Fruit fly (Drosophila melanogaster) whole organism, embryonic: ENCODE results near the gene CG7564.

Experiments used
- Atf-2 ChIP-seq: fragments of 200-800 bp; sonication (Bioruptor generic); optimal IDR thresholded peaks from 2 replicates; lab custom pipeline; 2016; ENCODE audit warnings: missing biosample characterization, missing genetic modification characterization
- Bdp1 ChIP-seq: fragments of 200-800 bp; sonication (Bioruptor generic); optimal IDR thresholded peaks from 3 replicates; lab custom pipeline; 2016; ENCODE audit warnings: missing biosample characterization, missing genetic modification characterization
- CG13624 ChIP-seq: fragments of 200-800 bp; sonication (Bioruptor generic); optimal IDR thresholded peaks from 2 replicates; lab custom pipeline; 2016; ENCODE audit warnings: missing biosample characterization, missing genetic modification characterization
- CG17328 ChIP-seq: fragments of 200-800 bp; sonication (Bioruptor generic); IDR thresholded peaks from 2 replicates; pipeline ENCODE4 v1.3.6; 2022; ENCODE audit warnings: missing biosample characterization, missing genetic modification characterization
- CG17568 ChIP-seq: fragments of 200-800 bp; sonication (Bioruptor generic); optimal IDR thresholded peaks from 2 replicates; lab custom pipeline; 2018; ENCODE audit warnings: missing biosample characterization, mild to moderate bottlenecking, missing genetic modification characterization, moderate library complexity
- CG30020 ChIP-seq: fragments of 200-800 bp; optimal IDR thresholded peaks from 2 replicates; lab custom pipeline; 2019; ENCODE audit warnings: missing biosample characterization, mild to moderate bottlenecking, missing genetic modification characterization, moderate library complexity
- CG33213 ChIP-seq: fragments of 200-800 bp; sonication (Bioruptor generic); optimal IDR thresholded peaks from 3 replicates; lab custom pipeline; 2016; ENCODE audit warnings: missing biosample characterization, missing genetic modification characterization
- CG3726 ChIP-seq: fragments of 200-800 bp; sonication (Bioruptor generic); IDR thresholded peaks from 3 replicates; pipeline ENCODE4, ENCODE4 v1.3.6; 2022; ENCODE audit warnings: missing biosample characterization, missing genetic modification characterization
- CG3838 ChIP-seq: fragments of 200-800 bp; sonication (Bioruptor generic); optimal IDR thresholded peaks from 3 replicates; lab custom pipeline; 2016; ENCODE audit warnings: missing biosample characterization, missing genetic modification characterization
- CG42726 ChIP-seq: fragments of 200-800 bp; sonication (Bioruptor generic); IDR thresholded peaks from 2 replicates; pipeline ENCODE4 v1.3.6; 2022; ENCODE audit warnings: missing biosample characterization, missing genetic modification characterization; ENCODE audit not compliant: partially characterized antibody
- CG4730 ChIP-seq: fragments of 200-800 bp; sonication (Bioruptor generic); IDR thresholded peaks from 2 replicates; pipeline ENCODE4 v1.3.6; 2022; ENCODE audit warnings: missing biosample characterization, missing genetic modification characterization
- CG6765 ChIP-seq: fragments of 200-800 bp; sonication (Bioruptor generic); optimal IDR thresholded peaks from 3 replicates; lab custom pipeline; 2017; ENCODE audit warnings: missing biosample characterization, mild to moderate bottlenecking, missing genetic modification characterization
- CG6813 ChIP-seq: fragments of 200-800 bp; sonication (Bioruptor generic); optimal IDR thresholded peaks from 2 replicates; lab custom pipeline; 2017; ENCODE audit warnings: missing biosample characterization, missing genetic modification characterization, mild to moderate bottlenecking, moderate library complexity, missing genetic modification reagents
- CG7372 ChIP-seq: fragments of 200-800 bp; sonication (Bioruptor generic); IDR thresholded peaks from 2 replicates; pipeline ENCODE4 v1.3.6; 2022; ENCODE audit warnings: missing biosample characterization, missing genetic modification characterization
- CG7963 ChIP-seq: fragments of 200-800 bp; sonication (Bioruptor generic); IDR thresholded peaks from 3 replicates; pipeline ENCODE4 v1.3.6; 2022; ENCODE audit warnings: missing biosample characterization, missing genetic modification characterization; ENCODE audit not compliant: partially characterized antibody
- CG9609 ChIP-seq: fragments of 200-800 bp; sonication (Bioruptor generic); optimal IDR thresholded peaks from 3 replicates; lab custom pipeline; 2016; ENCODE audit warnings: missing biosample characterization, missing genetic modification characterization
- D ChIP-seq, 2 experiments: fragments of 200-800 bp in 1 of 2; fragments of >200 bp in 1 of 2; sonication (Bioruptor generic) in 1 of 2; optimal IDR thresholded peaks; 2 replicates in 1 of 2; 3 replicates in 1 of 2; lab custom pipeline; 2017; ENCODE audit warnings: mild to moderate bottlenecking in 1 of 2, missing biosample characterization in 1 of 2, missing genetic modification characterization in 1 of 2, missing genetic modification reagents in 1 of 2
- Doc2 ChIP-seq: fragments of 200-800 bp; sonication (Bioruptor generic); IDR thresholded peaks from 2 replicates; pipeline ENCODE4 v1.3.6; 2022; ENCODE audit warnings: missing biosample characterization, missing genetic modification characterization
- Fer2 ChIP-seq: fragments of 200-800 bp; sonication (Bioruptor generic); optimal IDR thresholded peaks from 2 replicates; lab custom pipeline; 2018; ENCODE audit warnings: missing biosample characterization, mild to moderate bottlenecking, missing genetic modification characterization, moderate library complexity
- HmgD ChIP-seq: fragments of 200-800 bp; sonication (Bioruptor generic); optimal IDR thresholded peaks from 3 replicates; lab custom pipeline; 2016; ENCODE audit warnings: missing biosample characterization, missing genetic modification characterization
- Hr78 ChIP-seq, 2 experiments: fragments of 200-800 bp in 1 of 2; fragments of >200 bp in 1 of 2; sonication (Bioruptor generic) in 1 of 2; optimal IDR thresholded peaks; 2 replicates each; lab custom pipeline; 2017 to 2019; ENCODE audit warnings: missing biosample characterization in 2 of 2, missing genetic modification characterization in 2 of 2, mild to moderate bottlenecking in 1 of 2, moderate library complexity in 1 of 2
- NC2α ChIP-seq: fragments of 200-800 bp; sonication (Bioruptor generic); optimal IDR thresholded peaks from 2 replicates; lab custom pipeline; 2016; ENCODE audit warnings: missing biosample characterization, missing genetic modification characterization
- Scr ChIP-seq: fragments of 200-800 bp; sonication (Bioruptor generic); IDR thresholded peaks from 2 replicates; pipeline ENCODE4 v1.3.6; 2022; ENCODE audit warnings: missing biosample characterization, missing genetic modification characterization; ENCODE audit not compliant: partially characterized antibody
- Side ChIP-seq: fragments of 200-800 bp; sonication (Bioruptor generic); optimal IDR thresholded peaks from 2 replicates; lab custom pipeline; 2016; ENCODE audit warnings: missing biosample characterization, missing genetic modification characterization
- bbx ChIP-seq: fragments of 200-800 bp; sonication (Bioruptor generic); IDR thresholded peaks from 2 replicates; pipeline ENCODE4 v1.3.6; 2022; ENCODE audit warnings: missing biosample characterization, missing genetic modification characterization; ENCODE audit not compliant: partially characterized antibody
- br ChIP-seq: fragments of >200 bp; optimal IDR thresholded peaks from 2 replicates; lab custom pipeline; 2017
- btn ChIP-seq: fragments of 200-800 bp; sonication (Bioruptor generic); optimal IDR thresholded peaks from 2 replicates; lab custom pipeline; 2016; ENCODE audit warnings: missing biosample characterization, missing genetic modification characterization
- chn ChIP-seq: fragments of 200-800 bp; sonication (Bioruptor generic); optimal IDR thresholded peaks from 2 replicates; lab custom pipeline; 2016; ENCODE audit warnings: missing biosample characterization, missing genetic modification characterization
- corto ChIP-seq: fragments of 200-800 bp; sonication (Bioruptor generic); optimal IDR thresholded peaks from 2 replicates; lab custom pipeline; 2016; ENCODE audit warnings: missing biosample characterization, mild to moderate bottlenecking, missing genetic modification characterization, moderate library complexity
- crol ChIP-seq: fragments of 200-800 bp; sonication (Bioruptor generic); IDR thresholded peaks from 2 replicates; pipeline ENCODE4 v1.3.6; 2022; ENCODE audit warnings: missing biosample characterization, missing genetic modification characterization
- dmrt99B ChIP-seq: fragments of 200-800 bp; sonication (Bioruptor generic); optimal IDR thresholded peaks from 2 replicates; lab custom pipeline; 2018; ENCODE audit warnings: missing biosample characterization, mild to moderate bottlenecking, missing genetic modification characterization, moderate library complexity
- fd3F ChIP-seq: fragments of 200-800 bp; sonication (Bioruptor generic); optimal IDR thresholded peaks from 2 replicates; lab custom pipeline; 2018; ENCODE audit warnings: missing biosample characterization, mild to moderate bottlenecking, missing genetic modification characterization, moderate library complexity
- fd64A ChIP-seq: fragments of 200-800 bp; sonication (Bioruptor generic); optimal IDR thresholded peaks from 3 replicates; lab custom pipeline; 2018; ENCODE audit warnings: missing biosample characterization, mild to moderate bottlenecking, missing genetic modification characterization
- gsb-n ChIP-seq: fragments of 200-800 bp; sonication (Bioruptor generic); optimal IDR thresholded peaks from 3 replicates; lab custom pipeline; 2018; ENCODE audit warnings: missing biosample characterization, mild to moderate bottlenecking, missing genetic modification characterization
- ind ChIP-seq: fragments of 200-800 bp; sonication (Bioruptor generic); optimal IDR thresholded peaks from 3 replicates; lab custom pipeline; 2016; ENCODE audit warnings: missing biosample characterization, missing genetic modification characterization
- lilli ChIP-seq: fragments of 200-800 bp; sonication (Bioruptor generic); optimal IDR thresholded peaks from 3 replicates; lab custom pipeline; 2016; ENCODE audit warnings: missing biosample characterization, missing genetic modification characterization
- luna ChIP-seq: fragments of 200-800 bp; sonication (Bioruptor generic); optimal IDR thresholded peaks from 2 replicates; lab custom pipeline; 2016; ENCODE audit warnings: missing biosample characterization, missing genetic modification characterization
- mld ChIP-seq: fragments of 200-800 bp; sonication (Bioruptor generic); IDR thresholded peaks from 3 replicates; pipeline ENCODE4 v1.3.6; 2022; ENCODE audit warnings: missing biosample characterization, missing genetic modification characterization; ENCODE audit not compliant: partially characterized antibody
- nerfin-2 ChIP-seq: fragments of 200-800 bp; sonication (Bioruptor generic); IDR thresholded peaks from 2 replicates; pipeline ENCODE4 v1.3.6; 2022; ENCODE audit warnings: missing biosample characterization, missing genetic modification characterization; ENCODE audit not compliant: partially characterized antibody
- repo ChIP-seq: fragments of 200-800 bp; sonication (Bioruptor generic); optimal IDR thresholded peaks from 2 replicates; lab custom pipeline; 2016; ENCODE audit warnings: missing biosample characterization, missing genetic modification characterization
- sens ChIP-seq: fragments of 200-800 bp; sonication (Bioruptor generic); peaks from one replicate; lab custom pipeline; 2016; ENCODE audit warnings: missing biosample characterization, missing genetic modification characterization
- sisA ChIP-seq: fragments of 200-800 bp; sonication (Bioruptor generic); IDR thresholded peaks from 2 replicates; pipeline ENCODE4 v1.3.6; 2022; ENCODE audit warnings: missing biosample characterization, missing genetic modification characterization
- so ChIP-seq: fragments of 200-800 bp; sonication (Bioruptor generic); IDR thresholded peaks from 3 replicates; pipeline ENCODE4 v1.3.6; 2022; ENCODE audit warnings: missing biosample characterization, missing genetic modification characterization
- sqz ChIP-seq: fragments of 200-800 bp; sonication (Bioruptor generic); optimal IDR thresholded peaks from 3 replicates; lab custom pipeline; 2018; ENCODE audit warnings: missing biosample characterization, mild to moderate bottlenecking, missing genetic modification characterization
- usp ChIP-seq: fragments of >200 bp; optimal IDR thresholded peaks from 2 replicates; lab custom pipeline; 2017; ENCODE audit warnings: missing biosample characterization, missing genetic modification characterization
- vfl ChIP-seq: fragments of 200-800 bp; sonication (Bioruptor generic); optimal IDR thresholded peaks from 2 replicates; lab custom pipeline; 2016; ENCODE audit warnings: missing biosample characterization, missing genetic modification characterization

Gene CG7564

dm6 chr3L:17485280-17485792 is 28.8 kb upstream of the CG7564 start (continued):
- TF ChIP-seq gsb-n (tag; lab: Kevin White, UChicago) (peak; percentile 95), vfl (GFP tag; lab: Kevin White, UChicago) (no peak), crol (GFP tag; lab: Robert Waterston, UW) (no peak), NC2α (GFP tag; lab: Kevin White, UChicago) (peak; percentile 56), CG13624 (GFP tag; lab: Kevin White, UChicago) (no peak), nerfin-2 (no peak), sqz (GFP tag; lab: Kevin White, UChicago) (peak; percentile 85), CG6813 (peak; percentile 95), luna (GFP tag; lab: Kevin White, UChicago) (no peak), CG7372 (GFP tag; lab: Robert Waterston, UW) (no peak), Atf-2 (GFP tag; lab: Kevin White, UChicago) (peak; percentile 19), dmrt99B (tag; lab: Kevin White, UChicago) (peak; percentile 72)

- no peak for TF ChIP-seq btn (GFP tag; lab: Kevin White, UChicago)
- TF ChIP-seq br = no peak
- TF ChIP-seq CG33213 = no peak
- TF ChIP-seq so (GFP tag; lab: Robert Waterston, UW) = no peak
- TF ChIP-seq sens (GFP tag; lab: Kevin White, UChicago) = no peak
- TF ChIP-seq CG9609 (GFP tag; lab: Kevin White, UChicago) = no peak
- no peak for TF ChIP-seq CG3726 (GFP tag; lab: Robert Waterston, UW)
- no peak for TF ChIP-seq Fer2 (tag; lab: Kevin White, UChicago)
- TF ChIP-seq NC2α (GFP tag; lab: Kevin White, UChicago) = no peak
- no peak for TF ChIP-seq chn (GFP tag; lab: Kevin White, UChicago)
- no peak for TF ChIP-seq repo (GFP tag; lab: Kevin White, UChicago)
- no peak for TF ChIP-seq CG17328 (GFP tag; lab: Robert Waterston, UW)
- TF ChIP-seq CG42726 (GFP tag; lab: Robert Waterston, UW) = no peak
- no peak for TF ChIP-seq fd64A (GFP tag; lab: Kevin White, UChicago)
- no peak for TF ChIP-seq sisA (GFP tag; lab: Robert Waterston, UW)
- TF ChIP-seq CG7963 (GFP tag; lab: Robert Waterston, UW) = no peak
- no peak for TF ChIP-seq Doc2
- no peak for TF ChIP-seq Side (GFP tag; lab: Kevin White, UChicago)
- no peak for TF ChIP-seq mld (GFP tag; lab: Robert Waterston, UW)
These were observed 28.0 kb upstream of the CG7564 start, which contains the start of gene CG6333 for dm6 chr3L:17486130-17486529. CG6333 (minus strand) TSS chr3L:17486230.

dm6 chr3L:17486794-17487726 is 27.0 kb upstream of the CG7564 start, which contains the start of gene Oatp74D:
Oatp74D (plus strand) TSS chr3L:17487118.
- peak; percentile 41 for TF ChIP-seq CG3838 (GFP tag; lab: Kevin White, UChicago)
- TF ChIP-seq crol (GFP tag; lab: Robert Waterston, UW) = peak; percentile 47; the same call in 1 of the 2 replicates
- 0 out of 2 replicates have a peak, but pooled peaks have one; percentile 28 for TF ChIP-seq Scr (GFP tag; lab: Robert Waterston, UW)
- no peak for TF ChIP-seq D (optimal IDR thresholded peaks at IDR 0.05; lab: Kevin White, UChicago)
- TF ChIP-seq D (GFP tag; optimal IDR thresholded peaks at IDR 0.05; lab: Kevin White, UChicago) = peak; percentile 63
- TF ChIP-seq bbx (GFP tag; lab: Robert Waterston, UW) = peak; percentile 38
- TF ChIP-seq CG4730 (GFP tag; lab: Robert Waterston, UW) = no peak
- TF ChIP-seq Hr78 (GFP tag; optimal IDR thresholded peaks at IDR 0.05; lab: Kevin White, UChicago) = peak in 1 of 2 experiments; percentile 13
- peak; percentile 68 for TF ChIP-seq CG17568 (GFP tag; lab: Kevin White, UChicago)
- no peak for TF ChIP-seq usp (GFP tag; lab: Kevin White, UChicago)
- TF ChIP-seq fd3F = no peak
- TF ChIP-seq ind (GFP tag; lab: Kevin White, UChicago) = peak; percentile 40
- TF ChIP-seq CG30020 = no peak
- TF ChIP-seq CG6765 (GFP tag; lab: Kevin White, UChicago) = peak; percentile 35
- peak; percentile 67 for TF ChIP-seq lilli (GFP tag; lab: Kevin White, UChicago)
- TF ChIP-seq corto (GFP tag; lab: Kevin White, UChicago) = no peak
- TF ChIP-seq Bdp1 (GFP tag; lab: Kevin White, UChicago) = no peak
- peak; percentile 40 for TF ChIP-seq HmgD
